Worm (Caenorhabditis elegans) whole organism, midembryonic: ENCODE measurements around the gene B0001.4.

Experiments
- T22C8.4 ChIP-seq: fragments of 200-800 bp; sonication (Bioruptor generic); IDR thresholded peaks from 2 replicates; pipeline ENCODE4 v1.3.6; 2022; ENCODE audit warnings: missing genetic modification characterization, missing compliant biosample characterization
- cog-1 ChIP-seq: sonication (generic microtip); optimal IDR thresholded peaks from 2 replicates; lab custom pipeline; 2016; ENCODE audit warnings: missing genetic modification characterization, missing compliant biosample characterization
- flt-1 ChIP-seq: fragments of 200-800 bp; sonication (Bioruptor generic); IDR thresholded peaks from 2 replicates; pipeline ENCODE4 v1.3.6; 2022; ENCODE audit warnings: missing genetic modification characterization, missing compliant biosample characterization
- klf-2 ChIP-seq: fragments of 200-800 bp; sonication (Bioruptor generic); conservative IDR thresholded peaks from 2 replicates; pipeline ENCODE4 v1.3.6; 2022; ENCODE audit warnings: missing genetic modification reagents, missing genetic modification characterization, missing compliant biosample characterization
- med-1 ChIP-seq: sonication (generic microtip); optimal IDR thresholded peaks from 2 replicates; lab custom pipeline; 2017; ENCODE audit warnings: missing genetic modification characterization, mild to moderate bottlenecking, missing compliant biosample characterization, antibody characterized with exemption, missing genetic modification reagents; ENCODE audit not compliant: insufficient read depth
- ref-1 ChIP-seq: fragments of 200-800 bp; sonication (Bioruptor generic); conservative IDR thresholded peaks from 2 replicates; pipeline ENCODE4 v1.3.6; 2022; ENCODE audit warnings: missing genetic modification reagents, missing genetic modification characterization, missing compliant biosample characterization
- tab-1 ChIP-seq: fragments of 200-800 bp; sonication (Bioruptor generic); IDR thresholded peaks from 2 replicates; pipeline ENCODE4 v1.3.6; 2022; ENCODE audit warnings: missing genetic modification characterization, missing compliant biosample characterization
- ztf-23 ChIP-seq: fragments of 200-800 bp; sonication (Bioruptor generic); IDR thresholded peaks from 2 replicates; pipeline ENCODE4 v1.3.6; 2022; ENCODE audit warnings: missing genetic modification reagents, missing genetic modification characterization, missing compliant biosample characterization
- ztf-29 ChIP-seq: fragments of 200-800 bp; sonication (Bioruptor generic); IDR thresholded peaks from 2 replicates; pipeline ENCODE4 v1.3.6; 2022; ENCODE audit warnings: missing genetic modification reagents, missing genetic modification characterization, missing compliant biosample characterization

The B0001.4 gene

DNA sequence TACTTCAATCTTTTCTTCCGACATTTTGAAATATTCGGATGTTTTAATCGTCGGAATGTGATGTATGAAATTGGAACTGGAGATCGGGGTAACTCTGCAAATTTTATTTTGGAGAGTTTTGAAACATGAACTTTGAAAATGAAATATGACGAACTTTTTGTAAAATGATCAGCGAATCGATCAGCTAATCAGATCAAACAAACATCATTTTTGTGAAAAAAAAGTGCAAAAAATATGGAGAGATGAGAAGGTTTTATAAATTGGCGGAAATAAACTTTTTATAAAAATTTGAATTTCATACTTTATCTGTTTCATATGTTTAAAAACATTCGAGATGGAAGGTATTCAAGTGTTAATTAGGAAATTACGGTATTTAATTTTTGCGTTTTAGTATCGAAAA is 26.5 kb downstream of the B0001.4 start, which contains the start of gene dlc-2:
TSS of gene dlc-2 (minus strand) at position 101 of the 400 bp plus-strand sequence.
- no peak for TF ChIP-seq tab-1 (GFP tag; lab: Robert Waterston, UW)

DNA sequence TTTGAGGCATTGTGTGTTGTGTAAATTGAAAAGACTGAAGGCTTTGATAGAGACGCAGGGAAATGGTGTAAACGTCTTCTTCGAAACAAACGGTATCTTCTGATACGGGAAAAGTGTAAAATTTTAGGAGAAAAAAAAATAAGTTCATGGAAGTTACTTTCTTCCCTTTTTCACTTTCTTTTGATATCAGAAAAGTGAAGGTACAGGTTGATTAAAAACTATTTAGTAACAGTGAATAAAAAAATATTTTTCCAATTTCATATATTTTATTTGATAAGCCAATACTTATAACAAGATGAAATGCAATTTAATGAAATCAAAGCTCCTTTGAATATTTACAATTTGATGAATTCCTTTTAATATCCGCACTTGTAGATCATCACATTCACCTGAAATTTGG is 27.7 kb downstream of the B0001.4 start, which contains the start of gene col-129:
TSS of gene col-129 (minus strand) at position 101 of the 400 bp plus-strand sequence.
- TF ChIP-seq T22C8.4 (no peak), ztf-23 (GFP tag; lab: Robert Waterston, UW) (no peak), ref-1 (GFP tag; lab: Robert Waterston, UW) (no peak), med-1 (GFP tag; lab: Kevin White, UChicago) (no peak), flt-1 (GFP tag; lab: Robert Waterston, UW) (no peak), tab-1 (GFP tag; lab: Robert Waterston, UW) (no peak), cog-1 (tag; lab: Kevin White, UChicago) (no peak)

DNA sequence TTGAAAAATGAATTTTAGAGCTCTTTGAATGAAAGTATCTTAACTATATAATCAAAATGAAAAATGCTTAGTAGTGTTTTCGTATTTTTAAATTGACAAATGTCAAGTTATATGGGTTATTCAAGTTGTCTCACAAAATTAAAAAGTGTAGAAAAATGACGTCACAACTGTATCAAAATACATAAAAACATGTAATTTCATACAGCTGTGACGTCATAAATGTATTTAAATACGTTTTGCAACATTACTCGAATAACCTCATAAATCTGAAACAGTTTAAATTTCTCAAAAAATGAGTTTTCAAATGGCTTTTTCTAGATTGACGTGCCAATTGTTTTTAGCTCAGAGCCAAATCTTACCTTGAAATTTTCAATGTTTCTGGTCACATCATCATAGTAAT is 28.2 kb downstream of the B0001.4 start:
- TF ChIP-seq flt-1 (GFP tag; lab: Robert Waterston, UW) (no peak), klf-2 (GFP tag; lab: Robert Waterston, UW) (no peak), med-1 (GFP tag; lab: Kevin White, UChicago) (no peak), T22C8.4 (no peak), ref-1 (GFP tag; lab: Robert Waterston, UW) (no peak), ztf-23 (GFP tag; lab: Robert Waterston, UW) (no peak), ztf-29 (GFP tag; lab: Robert Waterston, UW) (no peak), cog-1 (tag; lab: Kevin White, UChicago) (no peak), tab-1 (GFP tag; lab: Robert Waterston, UW) (no peak)

DNA sequence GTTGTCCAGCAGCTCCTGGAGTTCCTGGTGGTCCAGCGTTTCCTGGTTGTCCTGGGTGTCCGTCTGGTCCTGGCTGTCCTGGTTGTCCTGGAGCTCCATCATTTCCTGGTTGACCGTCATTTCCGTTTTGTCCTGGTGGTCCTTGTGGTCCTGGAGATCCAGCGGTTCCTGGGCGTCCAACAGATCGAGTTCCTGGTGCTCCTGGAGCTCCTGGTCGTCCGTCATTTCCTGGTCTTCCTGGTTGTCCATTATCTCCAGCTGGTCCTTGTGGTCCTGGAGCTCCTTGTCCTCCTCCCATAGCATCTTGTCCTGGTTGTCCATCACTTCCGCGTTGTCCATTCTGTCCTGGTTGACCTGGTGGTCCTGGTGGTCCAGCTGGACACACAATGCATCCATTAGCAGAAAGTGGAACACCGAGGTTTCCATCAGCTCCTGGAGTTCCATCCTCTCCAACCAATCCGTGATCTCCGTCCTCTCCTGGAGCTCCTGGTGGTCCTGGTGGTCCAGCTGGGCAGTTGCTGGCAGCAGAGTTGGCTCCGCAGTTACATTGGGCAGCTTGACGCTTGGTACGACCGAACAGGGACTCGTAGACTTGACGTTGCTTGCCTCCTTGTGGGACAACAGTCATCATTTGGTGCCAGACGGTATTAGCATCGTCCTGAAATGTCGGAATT is 28.9 kb downstream of the B0001.4 start:
- TF ChIP-seq klf-2 (GFP tag; lab: Robert Waterston, UW) (no peak), tab-1 (GFP tag; lab: Robert Waterston, UW) (no peak), flt-1 (GFP tag; lab: Robert Waterston, UW) (no peak), T22C8.4 (no peak), med-1 (GFP tag; lab: Kevin White, UChicago) (no peak), ref-1 (GFP tag; lab: Robert Waterston, UW) (no peak), ztf-29 (GFP tag; lab: Robert Waterston, UW) (no peak), cog-1 (tag; lab: Kevin White, UChicago) (no peak), ztf-23 (GFP tag; lab: Robert Waterston, UW) (no peak)

DNA sequence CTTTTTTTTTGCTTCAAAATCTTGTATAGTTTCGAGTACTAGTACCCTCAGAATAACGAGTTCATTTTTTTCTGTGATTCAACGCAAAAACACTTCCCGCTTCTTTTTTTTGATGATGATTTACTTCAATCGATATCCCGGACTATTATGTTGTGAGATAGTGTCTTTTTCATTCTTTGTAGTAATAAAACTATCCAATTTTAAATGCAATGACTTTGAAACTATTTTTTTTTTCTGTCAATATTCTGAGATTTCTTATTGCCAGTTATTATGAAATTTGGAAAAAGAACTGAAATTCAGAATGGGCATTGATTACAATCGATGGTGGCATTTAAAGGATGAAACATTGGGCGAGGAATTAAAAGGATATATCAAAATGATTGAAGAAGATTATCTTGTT is 32.4 kb downstream of the B0001.4 start, which contains the start of gene M18.3:
TSS of gene M18.3 (plus strand) at position 301 of the 400 bp plus-strand sequence.
- TF ChIP-seq flt-1 (GFP tag; lab: Robert Waterston, UW) (no peak), ztf-29 (GFP tag; lab: Robert Waterston, UW) (no peak), cog-1 (tag; lab: Kevin White, UChicago) (no peak), T22C8.4 (no peak), med-1 (GFP tag; lab: Kevin White, UChicago) (no peak), klf-2 (GFP tag; lab: Robert Waterston, UW) (no peak), tab-1 (GFP tag; lab: Robert Waterston, UW) (no peak), ref-1 (GFP tag; lab: Robert Waterston, UW) (no peak), ztf-23 (GFP tag; lab: Robert Waterston, UW) (no peak)

DNA sequence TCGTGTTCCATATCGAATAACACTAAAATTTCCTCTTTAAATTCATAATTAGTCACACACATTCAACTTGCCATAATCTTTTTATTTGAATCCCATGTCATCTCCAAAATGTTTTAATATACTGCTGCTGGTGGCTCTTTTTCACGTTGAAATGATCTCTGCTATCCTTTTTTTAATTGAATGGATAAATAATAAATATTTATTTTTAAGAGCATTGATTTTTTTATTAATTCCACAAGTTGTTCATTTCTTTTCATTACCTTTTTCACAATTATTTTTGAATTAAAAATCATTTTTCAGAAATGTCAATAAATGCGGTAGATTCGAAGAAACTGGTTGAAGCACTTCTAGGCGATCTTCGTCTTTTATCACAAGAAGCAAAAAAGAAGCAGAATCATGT is 41.5 kb downstream of the B0001.4 start, which contains the start of gene mon-2:
TSS of gene mon-2 (plus strand) at position 301 of the 400 bp plus-strand sequence.
- TF ChIP-seq med-1 (GFP tag; lab: Kevin White, UChicago) (no peak), ztf-23 (GFP tag; lab: Robert Waterston, UW) (no peak), flt-1 (GFP tag; lab: Robert Waterston, UW) (no peak), ref-1 (GFP tag; lab: Robert Waterston, UW) (no peak), klf-2 (GFP tag; lab: Robert Waterston, UW) (no peak)

DNA sequence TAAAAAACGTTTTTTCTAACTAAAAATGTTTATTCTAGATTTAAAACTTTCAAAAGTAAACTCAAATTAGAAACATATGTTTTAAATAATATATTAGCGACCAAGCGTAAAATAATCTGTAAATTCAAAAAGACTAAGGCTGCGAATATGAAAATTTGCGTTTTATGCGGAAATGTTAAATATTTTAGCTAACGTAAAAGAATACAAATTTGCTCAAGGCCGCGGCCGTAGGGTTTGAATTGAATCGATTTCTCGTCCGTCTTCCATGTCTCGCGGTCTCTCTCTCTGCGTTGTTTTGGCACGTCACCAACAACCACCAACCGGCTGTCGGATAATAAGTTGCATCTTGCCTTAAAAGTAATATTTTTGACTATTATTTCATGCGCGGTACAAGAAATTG is 44.2 kb downstream of the B0001.4 start, which contains the start of gene F11A10.5:
TSS of gene F11A10.5 (plus strand) at position 301 of the 400 bp plus-strand sequence.
- TF ChIP-seq tab-1 (GFP tag; lab: Robert Waterston, UW), result no peak
- TF ChIP-seq ref-1 (GFP tag; lab: Robert Waterston, UW), result no peak
- TF ChIP-seq ztf-23 (GFP tag; lab: Robert Waterston, UW), result no peak
- TF ChIP-seq T22C8.4, result peak; percentile 55; the same call in 1 of the 2 replicates

DNA sequence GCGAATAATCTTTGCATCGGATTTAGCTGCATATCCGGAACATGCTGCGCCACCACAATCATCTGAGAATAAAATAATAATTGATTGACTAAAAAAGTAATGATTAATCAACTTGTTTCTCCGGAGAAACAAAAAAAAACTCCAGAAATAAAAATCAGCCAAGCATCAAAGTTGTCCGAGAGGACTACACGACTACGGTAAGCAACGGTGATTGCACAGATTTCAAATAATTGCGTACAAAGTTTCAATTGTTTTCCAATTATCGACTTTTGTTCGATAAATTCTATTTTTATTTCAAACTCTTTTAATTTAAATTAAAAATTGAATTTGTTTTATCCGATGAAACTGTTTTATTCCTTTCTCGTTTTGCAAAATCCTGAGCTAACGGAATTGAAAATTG is 44.6 kb downstream of the B0001.4 start, which contains the start of gene cpsf-4:
TSS of gene cpsf-4 (minus strand) at position 62 of the 400 bp plus-strand sequence.
- TF ChIP-seq med-1 (GFP tag; lab: Kevin White, UChicago) (no peak), T22C8.4 (no peak), klf-2 (GFP tag; lab: Robert Waterston, UW) (no peak), cog-1 (tag; lab: Kevin White, UChicago) (no peak), ref-1 (GFP tag; lab: Robert Waterston, UW) (no peak), flt-1 (GFP tag; lab: Robert Waterston, UW) (no peak)

DNA sequence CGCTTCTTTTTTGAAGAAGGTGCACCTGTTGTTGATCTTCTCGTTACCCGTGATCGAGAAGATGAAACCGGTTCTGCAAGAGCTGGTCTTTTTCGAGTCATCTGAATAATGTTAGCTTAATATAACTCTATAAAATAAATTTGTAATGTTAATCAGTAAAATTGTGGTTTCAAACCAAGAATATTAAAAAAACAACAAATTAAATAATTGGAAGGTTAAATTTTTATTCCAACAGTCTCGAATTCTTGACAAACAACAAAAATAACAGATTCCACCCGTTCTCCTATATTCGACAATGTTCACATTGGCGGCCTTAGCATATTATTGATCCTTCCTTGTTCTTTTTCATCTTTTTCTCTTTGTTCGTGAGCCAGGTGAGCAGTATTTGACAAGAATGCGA is 45.9 kb downstream of the B0001.4 start, which contains the start of gene mig-32:
TSS of gene mig-32 (minus strand) at position 101 of the 400 bp plus-strand sequence.
- no peak for TF ChIP-seq klf-2 (GFP tag; lab: Robert Waterston, UW)
- TF ChIP-seq flt-1 (GFP tag; lab: Robert Waterston, UW), result no peak
- no peak for TF ChIP-seq ztf-29 (GFP tag; lab: Robert Waterston, UW)
- no peak for TF ChIP-seq tab-1 (GFP tag; lab: Robert Waterston, UW)
- no peak for TF ChIP-seq T22C8.4
- TF ChIP-seq med-1 (GFP tag; lab: Kevin White, UChicago), result no peak
- no peak for TF ChIP-seq ref-1 (GFP tag; lab: Robert Waterston, UW)
- no peak for TF ChIP-seq cog-1 (tag; lab: Kevin White, UChicago)
- TF ChIP-seq ztf-23 (GFP tag; lab: Robert Waterston, UW), result no peak
